Worm (Caenorhabditis elegans): ENCODE data around the gene ccf-1.

ccf-1 gene

ce11 chrIII:11935948-11936280, 15.9 kb upstream of the ccf-1 start:
- TF ChIP-seq ceh-82 (tag; optimal IDR thresholded peaks at IDR 0.05) (peak in 2 of 3 experiments; percentile 13 to 52), snpc-4 (tag; optimal IDR thresholded peaks at IDR 0.05) (peak; percentile 14), unc-86 (tag; optimal IDR thresholded peaks at IDR 0.05) (peak; percentile 18), fos-1 (tag; optimal IDR thresholded peaks at IDR 0.05) (peak; percentile 17), nhr-47 (tag; optimal IDR thresholded peaks at IDR 0.05) (peak; percentile 65), lin-14 (GFP tag; optimal IDR thresholded peaks at IDR 0.05) (peak; percentile 86), dsc-1 (tag; optimal IDR thresholded peaks at IDR 0.05) (peak; percentile 31), nhr-71 (tag; optimal IDR thresholded peaks at IDR 0.05) (peak; percentile 60), sox-4 (tag; optimal IDR thresholded peaks at IDR 0.05) (peak; percentile 27), snu-23 (GFP tag; optimal IDR thresholded peaks at IDR 0.05) (peak; percentile 13), ets-5 (GFP tag; IDR thresholded peaks at IDR 0.05) (no peak), swsn-7 (tag; optimal IDR thresholded peaks at IDR 0.05) (peak; percentile 45), ceh-88 (GFP tag; IDR thresholded peaks at IDR 0.05) (no peak), fkh-8 (tag; optimal IDR thresholded peaks at IDR 0.05) (peak; percentile 90), lsy-2 (tag; optimal IDR thresholded peaks at IDR 0.05) (peak in 1 of 2 experiments; percentile 41), egl-13 (tag; optimal IDR thresholded peaks at IDR 0.05) (peak; percentile 75), egl-27 (tag; optimal IDR thresholded peaks at IDR 0.05) (no peak), tbx-2 (tag; optimal IDR thresholded peaks at IDR 0.05) (peak; percentile 12), xbp-1 (tag; optimal IDR thresholded peaks at IDR 0.05) (peak; percentile 9), mef-2 (tag; optimal IDR thresholded peaks at IDR 0.05) (peak; percentile 1), fkh-10 (GFP tag; optimal IDR thresholded peaks at IDR 0.05) (peak; percentile 20), efl-3 (GFP tag; optimal IDR thresholded peaks at IDR 0.05) (no peak), isw-1 (GFP tag; IDR thresholded peaks at IDR 0.05) (peak; percentile 11), efl-1 (optimal IDR thresholded peaks at IDR 0.05) (no peak), efl-1 (GFP tag; optimal IDR thresholded peaks at IDR 0.05 in 1 of 2) (peak in 1 of 2 experiments; percentile 92), nhr-237 (tag; optimal IDR thresholded peaks at IDR 0.05) (no peak), lin-35 (GFP tag; optimal IDR thresholded peaks at IDR 0.05) (peak in 1 of 2 experiments; percentile 6), aly-2 (tag; optimal IDR thresholded peaks at IDR 0.05) (peak; percentile 22), pax-3 (tag; optimal IDR thresholded peaks at IDR 0.05) (peak; percentile 23), fkh-4 (tag; optimal IDR thresholded peaks at IDR 0.05; ENCODE audit: borderline replicate concordance) (no peak), zag-1 (tag; optimal IDR thresholded peaks at IDR 0.05) (no peak)

- TF ChIP-seq jun-1 (tag; optimal IDR thresholded peaks at IDR 0.05), result no peak
- peak; percentile 35 for TF ChIP-seq nhr-85 (tag)
- TF ChIP-seq nhr-20 (tag; optimal IDR thresholded peaks at IDR 0.05), result peak; percentile 13
- TF ChIP-seq vab-15 (tag; optimal IDR thresholded peaks at IDR 0.05), result no peak
- TF ChIP-seq nhr-71 (tag; optimal IDR thresholded peaks at IDR 0.05), result peak; percentile 66
- TF ChIP-seq ztf-11 (tag; optimal IDR thresholded peaks at IDR 0.05), result no peak
- no peak for TF ChIP-seq efl-1 (optimal IDR thresholded peaks at IDR 0.05)
- no peak for TF ChIP-seq efl-1 (GFP tag; optimal IDR thresholded peaks at IDR 0.05 in 1 of 2)
- TF ChIP-seq fkh-8 (tag; optimal IDR thresholded peaks at IDR 0.05), result peak; percentile 89
- TF ChIP-seq nhr-47 (tag; optimal IDR thresholded peaks at IDR 0.05), result peak; percentile 64
- TF ChIP-seq xbp-1 (tag; optimal IDR thresholded peaks at IDR 0.05), result peak; percentile 79
- TF ChIP-seq lsy-2 (tag; optimal IDR thresholded peaks at IDR 0.05), result peak in 1 of 2 experiments; percentile 9
- peak; percentile 44 for TF ChIP-seq unc-62 (GFP tag; optimal IDR thresholded peaks at IDR 0.05)
- TF ChIP-seq lin-35 (GFP tag; optimal IDR thresholded peaks at IDR 0.05), result peak in 1 of 2 experiments; percentile 15
- peak; percentile 18 for TF ChIP-seq swsn-7 (tag; optimal IDR thresholded peaks at IDR 0.05)
- peak; percentile 42 for TF ChIP-seq nhr-19 (GFP tag; conservative IDR thresholded peaks at IDR 0.05)
- peak; percentile 1 for TF ChIP-seq mep-1 (tag; optimal IDR thresholded peaks at IDR 0.05)
- no peak for TF ChIP-seq egl-27 (tag; optimal IDR thresholded peaks at IDR 0.05)
- no peak for TF ChIP-seq F16B12.6 (tag; optimal IDR thresholded peaks at IDR 0.05)
- peak; percentile 83 for TF ChIP-seq dsc-1 (tag; optimal IDR thresholded peaks at IDR 0.05)
- TF ChIP-seq lir-3 (tag; optimal IDR thresholded peaks at IDR 0.05; ENCODE audit: poor library complexity), result no peak
- peak; percentile 74 for TF ChIP-seq rnt-1 (tag; optimal IDR thresholded peaks at IDR 0.05)
- no peak for TF ChIP-seq Y116A8C.19 (tag; optimal IDR thresholded peaks at IDR 0.05; ENCODE audit: borderline replicate concordance)
- TF ChIP-seq lin-39 (tag; optimal IDR thresholded peaks at IDR 0.05), result no peak
- TF ChIP-seq ceh-8 (GFP tag; optimal IDR thresholded peaks at IDR 0.05), result peak; percentile 46
- TF ChIP-seq egl-13 (tag; optimal IDR thresholded peaks at IDR 0.05), result peak; percentile 2
- peak; percentile 12 for TF ChIP-seq snu-23 (GFP tag; optimal IDR thresholded peaks at IDR 0.05)
- peak in 1 of 3 experiments; percentile 23 for TF ChIP-seq ceh-82 (tag; optimal IDR thresholded peaks at IDR 0.05)
- TF ChIP-seq sup-37 (GFP tag; optimal IDR thresholded peaks at IDR 0.05), result peak; percentile 26
- peak; percentile 49 for TF ChIP-seq pax-3 (tag; optimal IDR thresholded peaks at IDR 0.05)
- 0 out of 2 replicates have a peak, but pooled peaks have one; percentile 37 for TF ChIP-seq unc-98 (GFP tag; IDR thresholded peaks at IDR 0.05)
- no peak for TF ChIP-seq lin-14 (GFP tag; optimal IDR thresholded peaks at IDR 0.05)
- TF ChIP-seq ama-1 (optimal IDR thresholded peaks at IDR 0.05), result peak; percentile 14
Observed at ce11 chrIII:11935032-11935947, 15.3 kb upstream of the ccf-1 start.

All from whole organism, L1 larva.